Worm (Caenorhabditis elegans) whole organism, late embryonic: ENCODE data around the gene srg-55.
"Not testable (repeated sequence)": the region's sequence is repeated elsewhere in the genome, so short reads cannot be mapped to it uniquely, and the experiment has no call there.

Experiments
- C08G9.2 ChIP-seq: sonication (generic microtip); optimal IDR thresholded peaks from 2 replicates; lab custom pipeline; 2016; ENCODE audit warnings: mild to moderate bottlenecking, missing genetic modification characterization, moderate library complexity, missing compliant biosample characterization
- C38D4.7 ChIP-seq: fragments of 200-800 bp; sonication (Bioruptor generic); optimal IDR thresholded peaks from 2 replicates; lab custom pipeline; 2018; ENCODE audit warnings: mild to moderate bottlenecking, missing genetic modification characterization, moderate library complexity, missing compliant biosample characterization
- ceh-18 ChIP-seq: sonication (generic microtip); optimal IDR thresholded peaks from 2 replicates; lab custom pipeline; 2016; ENCODE audit warnings: missing genetic modification characterization, missing compliant biosample characterization
- odd-2 ChIP-seq: sonication (generic microtip); optimal IDR thresholded peaks from 2 replicates; lab custom pipeline; 2017; ENCODE audit warnings: antibody characterized with exemption, mild to moderate bottlenecking, missing genetic modification characterization, missing compliant biosample characterization
- pag-3 ChIP-seq: sonication (generic microtip); optimal IDR thresholded peaks from 2 replicates; lab custom pipeline; 2016; ENCODE audit warnings: missing compliant biosample characterization, missing genetic modification characterization, borderline replicate concordance
- pha-4 ChIP-seq: fragments of 150-350 bp; optimal IDR thresholded peaks from 2 replicates; lab custom pipeline; 2018; ENCODE audit warnings: missing biosample characterization, missing genetic modification reagents, missing genetic modification characterization
- unc-86 ChIP-seq: sonication (generic microtip); optimal IDR thresholded peaks from 2 replicates; lab custom pipeline; 2016; ENCODE audit warnings: missing genetic modification characterization, missing compliant biosample characterization
- ztf-16 ChIP-seq: sonication (generic microtip); optimal IDR thresholded peaks from 2 replicates; lab custom pipeline; 2017; ENCODE audit warnings: missing genetic modification characterization, missing compliant biosample characterization

srg-55 gene

ce11 chrV:14890782-14891181, 37.4 kb downstream of the srg-55 start, which contains the start of gene nspa-2:
Gene nspa-2, plus strand, starts transcription at chrV:14891082.
- not testable (repeated sequence) for TF ChIP-seq unc-86 (tag; lab: Kevin White, UChicago); pag-3; ceh-18
- TF ChIP-seq, all 69 proteins: peak for 0; not testable (repeated sequence) for 69

ce11 chrV:14877242-14877819, 50.8 kb downstream of the srg-55 start:
- no peak for TF ChIP-seq pha-4 (tag; lab: Kevin White, UChicago)
- TF ChIP-seq ztf-16 (tag; lab: Kevin White, UChicago), result no peak

DNA sequence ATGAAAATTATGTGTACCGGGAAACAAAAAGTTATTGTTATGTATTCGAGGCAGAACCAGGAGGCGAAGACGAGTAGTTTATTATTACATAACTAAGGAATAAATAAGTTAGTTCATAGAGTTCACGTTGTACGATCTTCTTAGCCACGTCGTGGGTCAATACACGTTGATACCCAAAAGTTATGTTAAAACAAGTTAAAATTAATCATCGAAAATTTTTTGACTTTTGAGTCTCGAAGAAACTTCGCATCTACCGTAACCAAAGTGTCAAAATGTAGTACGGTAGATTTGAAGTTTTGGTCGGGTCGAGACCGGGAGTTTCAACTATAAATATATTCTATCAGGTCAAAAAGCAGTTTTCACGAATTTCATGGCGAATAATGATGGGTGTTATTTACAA, 51.4 kb downstream of the srg-55 start, which contains the start of gene ZC412.10:
Gene ZC412.10, minus strand, starts transcription at position 101 of the 400 bp plus-strand sequence.
- TF ChIP-seq odd-2 (tag; lab: Kevin White, UChicago); C08G9.2; C38D4.7: not testable (repeated sequence)
